Fruit fly (Drosophila melanogaster) whole organism, embryonic: Measurements from ENCODE around the gene Syx18.

Experiments used
- Abd-B ChIP-seq: fragments of 200-800 bp; sonication (Bioruptor generic); optimal IDR thresholded peaks from 2 replicates; lab custom pipeline; 2018; ENCODE audit warnings: missing biosample characterization, mild to moderate bottlenecking, missing genetic modification characterization, moderate library complexity
- Ada2b ChIP-seq: fragments of 200-800 bp; sonication (Bioruptor generic); IDR thresholded peaks from 2 replicates; pipeline ENCODE4 v1.3.6; 2022; ENCODE audit warnings: missing biosample characterization, missing genetic modification characterization
- B-H2 ChIP-seq: fragments of 200-800 bp; sonication (Bioruptor generic); optimal IDR thresholded peaks from 2 replicates; lab custom pipeline; 2018; ENCODE audit warnings: missing biosample characterization, mild to moderate bottlenecking, missing genetic modification characterization
- Blimp-1 ChIP-seq: fragments of 200-800 bp; sonication (Bioruptor generic); optimal IDR thresholded peaks from 3 replicates; lab custom pipeline; 2018; ENCODE audit warnings: missing biosample characterization, missing genetic modification characterization, mild to moderate bottlenecking, moderate library complexity, missing genetic modification reagents
- Bteb2 ChIP-seq: fragments of 200-800 bp; sonication (Bioruptor generic); optimal IDR thresholded peaks from 2 replicates; lab custom pipeline; 2016; ENCODE audit warnings: missing biosample characterization, missing genetic modification characterization
- CG10209 ChIP-seq: fragments of 200-800 bp; sonication (Bioruptor generic); optimal IDR thresholded peaks from 3 replicates; lab custom pipeline; 2017; ENCODE audit warnings: missing biosample characterization, mild to moderate bottlenecking, missing genetic modification characterization, missing genetic modification reagents
- CG10366 ChIP-seq: fragments of 200-800 bp; sonication (Bioruptor generic); IDR thresholded peaks from 2 replicates; pipeline ENCODE4 v1.3.6; 2022; ENCODE audit warnings: missing biosample characterization, missing genetic modification characterization
- CG10979 ChIP-seq: fragments of 200-800 bp; sonication (Bioruptor generic); optimal IDR thresholded peaks from 2 replicates; lab custom pipeline; 2018; ENCODE audit warnings: missing biosample characterization, mild to moderate bottlenecking, missing genetic modification characterization, moderate library complexity
- CG11085 ChIP-seq: fragments of 200-800 bp; sonication (Bioruptor generic); IDR thresholded peaks from 2 replicates; pipeline ENCODE4 v1.3.6; 2022; ENCODE audit warnings: missing biosample characterization, missing genetic modification characterization
- CG11504 ChIP-seq: fragments of 200-800 bp; sonication (Bioruptor generic); optimal IDR thresholded peaks from 3 replicates; lab custom pipeline; 2019; ENCODE audit warnings: missing biosample characterization, mild to moderate bottlenecking, missing genetic modification characterization, moderate library complexity
- CG12391 ChIP-seq: fragments of 200-800 bp; sonication (Bioruptor generic); optimal IDR thresholded peaks from 3 replicates; lab custom pipeline; 2018; ENCODE audit warnings: missing biosample characterization, mild to moderate bottlenecking, missing genetic modification characterization, moderate library complexity
- CG13894 ChIP-seq: fragments of 200-800 bp; sonication (Bioruptor generic); optimal IDR thresholded peaks from 3 replicates; lab custom pipeline; 2018; ENCODE audit warnings: missing biosample characterization, mild to moderate bottlenecking, missing genetic modification characterization, moderate library complexity
- CG14667 ChIP-seq: fragments of 200-800 bp; sonication (Bioruptor generic); IDR thresholded peaks from 2 replicates; pipeline ENCODE4 v1.3.6; 2022; ENCODE audit warnings: missing biosample characterization, missing genetic modification characterization
- CG15696 ChIP-seq: fragments of 200-800 bp; sonication (Bioruptor generic); optimal IDR thresholded peaks from 2 replicates; lab custom pipeline; 2019; ENCODE audit warnings: missing biosample characterization, mild to moderate bottlenecking, missing genetic modification characterization, moderate library complexity
- CG1602 ChIP-seq: fragments of 200-800 bp; sonication (Bioruptor generic); optimal IDR thresholded peaks from 3 replicates; lab custom pipeline; 2016; ENCODE audit warnings: missing biosample characterization, missing genetic modification characterization
- CG1832 ChIP-seq: fragments of 200-800 bp; sonication (Bioruptor generic); optimal IDR thresholded peaks from 2 replicates; lab custom pipeline; 2017; ENCODE audit warnings: missing biosample characterization, mild to moderate bottlenecking, missing genetic modification characterization, inconsistent platforms
- CG30020 ChIP-seq: fragments of 200-800 bp; optimal IDR thresholded peaks from 2 replicates; lab custom pipeline; 2019; ENCODE audit warnings: missing biosample characterization, mild to moderate bottlenecking, missing genetic modification characterization, moderate library complexity
- CG3163 ChIP-seq: fragments of 200-800 bp; sonication (Bioruptor generic); optimal IDR thresholded peaks from 3 replicates; lab custom pipeline; 2016; ENCODE audit warnings: missing biosample characterization, missing genetic modification characterization
- CG4424 ChIP-seq: fragments of 200-800 bp; sonication (Bioruptor generic); optimal IDR thresholded peaks from 3 replicates; lab custom pipeline; 2016; ENCODE audit warnings: missing biosample characterization, missing genetic modification characterization
- CG6689 ChIP-seq: fragments of 200-800 bp; sonication (Bioruptor generic); IDR thresholded peaks from 2 replicates; pipeline ENCODE4 v1.3.6; 2022; ENCODE audit warnings: missing biosample characterization, missing genetic modification characterization
- CG8478 ChIP-seq: fragments of >200 bp; optimal IDR thresholded peaks from 2 replicates; lab custom pipeline; 2018
- CG9727 ChIP-seq: fragments of 200-800 bp; sonication (Bioruptor generic); optimal IDR thresholded peaks from 3 replicates; lab custom pipeline; 2017; ENCODE audit warnings: missing biosample characterization, mild to moderate bottlenecking, missing genetic modification characterization
- D19A ChIP-seq: fragments of 200-800 bp; optimal IDR thresholded peaks from 3 replicates; lab custom pipeline; 2019; ENCODE audit warnings: missing biosample characterization, mild to moderate bottlenecking, missing genetic modification characterization, moderate library complexity
- Doc2 ChIP-seq: fragments of 200-800 bp; sonication (Bioruptor generic); IDR thresholded peaks from 2 replicates; pipeline ENCODE4 v1.3.6; 2022; ENCODE audit warnings: missing biosample characterization, missing genetic modification characterization
- HLH3B ChIP-seq: fragments of 200-800 bp; sonication (Bioruptor generic); IDR thresholded peaks from 2 replicates; pipeline ENCODE4 v1.3.6; 2022; ENCODE audit warnings: missing biosample characterization, missing genetic modification characterization
- Hmx ChIP-seq: fragments of 200-800 bp; sonication (Bioruptor generic); optimal IDR thresholded peaks from 2 replicates; lab custom pipeline; 2016; ENCODE audit warnings: missing biosample characterization, missing genetic modification characterization
- Hr51 ChIP-seq, 2 experiments: fragments of 200-800 bp; sonication (Bioruptor generic); optimal IDR thresholded peaks; 2 replicates in 1 of 2; 3 replicates in 1 of 2; lab custom pipeline; 2016 to 2018; ENCODE audit warnings: missing biosample characterization in 2 of 2, missing genetic modification characterization in 2 of 2, mild to moderate bottlenecking in 1 of 2, moderate library complexity in 1 of 2
- Max ChIP-seq: fragments of 200-800 bp; sonication (Bioruptor generic); optimal IDR thresholded peaks from 2 replicates; lab custom pipeline; 2016; ENCODE audit warnings: missing biosample characterization, mild to moderate bottlenecking, missing genetic modification characterization
- Med ChIP-seq: fragments of 200-800 bp; sonication (Bioruptor generic); peaks from one replicate; lab custom pipeline; 2016; ENCODE audit warnings: missing biosample characterization, missing genetic modification characterization, mild to moderate bottlenecking, inconsistent platforms, moderate library complexity
- Six4 ChIP-seq: fragments of 200-800 bp; sonication (Bioruptor generic); optimal IDR thresholded peaks from 2 replicates; lab custom pipeline; 2016; ENCODE audit warnings: missing biosample characterization, missing genetic modification characterization
- Sox100B ChIP-seq: fragments of 200-800 bp; sonication (Bioruptor generic); optimal IDR thresholded peaks from 3 replicates; lab custom pipeline; 2018; ENCODE audit warnings: missing biosample characterization, mild to moderate bottlenecking, missing genetic modification characterization
- TFAM ChIP-seq: fragments of 200-800 bp; sonication (Bioruptor generic); optimal IDR thresholded peaks from 2 replicates; lab custom pipeline; 2017; ENCODE audit warnings: missing biosample characterization, missing genetic modification characterization, inconsistent platforms
- Vsx1 ChIP-seq: fragments of 200-800 bp; sonication (Bioruptor generic); optimal IDR thresholded peaks from 2 replicates; lab custom pipeline; 2017; ENCODE audit warnings: missing biosample characterization, mild to moderate bottlenecking, missing genetic modification characterization, missing genetic modification reagents
- chinmo ChIP-seq: fragments of 200-800 bp; sonication (Bioruptor generic); IDR thresholded peaks from 4 replicates; pipeline ENCODE4 v1.3.6; 2022; ENCODE audit warnings: missing biosample characterization, missing genetic modification characterization; ENCODE audit not compliant: partially characterized antibody
- ci ChIP-seq: fragments of 200-800 bp; sonication (Bioruptor generic); IDR thresholded peaks from 3 replicates; pipeline ENCODE4 v1.3.6; 2022; ENCODE audit warnings: missing biosample characterization, missing genetic modification characterization
- danr ChIP-seq: fragments of 200-800 bp; sonication (Bioruptor generic); IDR thresholded peaks from 2 replicates; pipeline ENCODE4 v1.3.6; 2022; ENCODE audit warnings: missing biosample characterization, missing genetic modification characterization
- dmrt99B ChIP-seq: fragments of 200-800 bp; sonication (Bioruptor generic); optimal IDR thresholded peaks from 2 replicates; lab custom pipeline; 2018; ENCODE audit warnings: missing biosample characterization, mild to moderate bottlenecking, missing genetic modification characterization, moderate library complexity
- ewg ChIP-seq: fragments of 200-800 bp; sonication (Bioruptor generic); optimal IDR thresholded peaks from 3 replicates; lab custom pipeline; 2017; ENCODE audit warnings: mild to moderate bottlenecking, missing biosample characterization, missing genetic modification reagents, missing genetic modification characterization
- fd96Cb ChIP-seq: fragments of 200-800 bp; sonication (Bioruptor generic); optimal IDR thresholded peaks from 2 replicates; lab custom pipeline; 2018; ENCODE audit warnings: missing biosample characterization, mild to moderate bottlenecking, missing genetic modification characterization, moderate library complexity
- gem ChIP-seq: fragments of 200-800 bp; sonication (Bioruptor generic); optimal IDR thresholded peaks from 2 replicates; lab custom pipeline; 2019; ENCODE audit warnings: missing biosample characterization, mild to moderate bottlenecking, missing genetic modification characterization, moderate library complexity
- gsb-n ChIP-seq: fragments of 200-800 bp; sonication (Bioruptor generic); optimal IDR thresholded peaks from 3 replicates; lab custom pipeline; 2018; ENCODE audit warnings: missing biosample characterization, mild to moderate bottlenecking, missing genetic modification characterization
- ken ChIP-seq: fragments of 200-800 bp; sonication (Bioruptor generic); IDR thresholded peaks from 3 replicates; pipeline ENCODE4 v1.3.6; 2022; ENCODE audit warnings: missing biosample characterization, missing genetic modification characterization
- nau ChIP-seq: fragments of 200-800 bp; sonication (Bioruptor generic); optimal IDR thresholded peaks from 3 replicates; lab custom pipeline; 2017; ENCODE audit warnings: missing biosample characterization, mild to moderate bottlenecking, missing genetic modification characterization, missing genetic modification reagents
- onecut ChIP-seq: fragments of 200-800 bp; sonication (Bioruptor generic); IDR thresholded peaks from 2 replicates; pipeline ENCODE4 v1.3.6; 2022; ENCODE audit warnings: missing biosample characterization, missing genetic modification characterization
- pho ChIP-seq: fragments of 200-800 bp; sonication (Bioruptor generic); optimal IDR thresholded peaks from 2 replicates; lab custom pipeline; 2016; ENCODE audit warnings: missing biosample characterization, missing genetic modification characterization
- psq ChIP-seq: fragments of 200-800 bp; sonication (Bioruptor generic); optimal IDR thresholded peaks from 2 replicates; lab custom pipeline; 2017; ENCODE audit warnings: missing biosample characterization, missing genetic modification characterization
- vvl ChIP-seq: fragments of 200-800 bp; sonication (Bioruptor generic); IDR thresholded peaks from 2 replicates; pipeline ENCODE4 v1.3.6; 2022; ENCODE audit warnings: missing biosample characterization, missing genetic modification characterization
- zfh1 ChIP-seq: fragments of 200-800 bp; sonication (Bioruptor generic); IDR thresholded peaks from 3 replicates; pipeline ENCODE4 v1.3.6; 2022; ENCODE audit warnings: missing biosample characterization, missing genetic modification characterization
- zfh2 ChIP-seq: fragments of 200-800 bp; sonication (Bioruptor generic); optimal IDR thresholded peaks from 2 replicates; lab custom pipeline; 2016; ENCODE audit warnings: missing biosample characterization, missing genetic modification characterization

The Syx18 gene

DNA sequence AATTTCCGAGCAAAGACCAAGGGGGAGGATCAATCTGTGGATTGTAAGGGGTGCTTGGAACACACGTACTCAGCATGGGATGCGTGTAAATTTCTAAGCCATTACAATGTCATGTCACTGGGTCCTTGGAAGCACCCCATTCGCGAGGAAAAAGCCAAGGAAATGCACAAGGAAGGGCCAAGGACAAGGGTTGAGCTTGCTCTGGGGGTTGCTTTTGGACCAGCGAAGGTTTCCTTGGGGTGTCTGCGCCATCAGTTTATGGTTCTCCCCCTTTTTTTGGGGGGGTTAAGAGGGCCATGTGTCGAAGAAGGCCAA, 44.4 kb downstream of the Syx18 start (continued):
- TF ChIP-seq Max (GFP tag; lab: Kevin White, UChicago): no peak
- no peak for TF ChIP-seq CG9727 (GFP tag; lab: Kevin White, UChicago)
- no peak for TF ChIP-seq CG14667
- 0 out of 4 replicates have a peak, but pooled peaks have one; percentile 57 for TF ChIP-seq chinmo (GFP tag; lab: Robert Waterston, UW)
- TF ChIP-seq TFAM (GFP tag; lab: Kevin White, UChicago): no peak
- no peak for TF ChIP-seq Doc2 (GFP tag; lab: Robert Waterston, UW)
- no peak for TF ChIP-seq CG6689 (GFP tag; lab: Robert Waterston, UW)
- TF ChIP-seq psq: no peak
- no peak for TF ChIP-seq ken
- no peak for TF ChIP-seq B-H2 (GFP tag; lab: Kevin White, UChicago)
- TF ChIP-seq CG13894: peak; percentile 6
- TF ChIP-seq vvl (GFP tag; lab: Robert Waterston, UW): 0 out of 2 replicates have a peak, but pooled peaks have one; percentile 26
- TF ChIP-seq CG10366: no peak
- no peak for TF ChIP-seq zfh2 (GFP tag; lab: Kevin White, UChicago)
- TF ChIP-seq ci: no peak
- TF ChIP-seq zfh1 (GFP tag; lab: Robert Waterston, UW): no peak
- TF ChIP-seq danr (GFP tag; lab: Robert Waterston, UW): no peak
- TF ChIP-seq CG10209 (GFP tag; lab: Kevin White, UChicago): no peak
- peak; percentile 40 for TF ChIP-seq Med

- TF ChIP-seq CG15696 (tag; lab: Kevin White, UChicago) (peak; percentile 27), CG1832 (GFP tag; lab: Kevin White, UChicago) (no peak), HLH3B (0 out of 2 replicates have a peak, but pooled peaks have one; percentile 21), Hr51 (GFP tag; optimal IDR thresholded peaks at IDR 0.05; lab: Kevin White, UChicago) (peak in 1 of 2 experiments; percentile 19), pho (no peak), CG4424 (peak; percentile 49), dmrt99B (tag; lab: Kevin White, UChicago) (peak; percentile 56), nau (GFP tag; lab: Kevin White, UChicago) (peak; percentile 21), D19A (tag; lab: Kevin White, UChicago) (peak; percentile 23), CG11085 (GFP tag; lab: Robert Waterston, UW) (no peak), Sox100B (GFP tag; lab: Kevin White, UChicago) (peak; percentile 67), Hmx (peak; percentile 2), fd96Cb (tag; lab: Kevin White, UChicago) (peak; percentile 43), CG10979 (tag; lab: Kevin White, UChicago) (peak; percentile 65), CG3163 (GFP tag; lab: Kevin White, UChicago) (no peak), ewg (peak; percentile 9), CG30020 (tag; lab: Kevin White, UChicago) (no peak), TFAM (GFP tag; lab: Kevin White, UChicago) (no peak), Ada2b (GFP tag; lab: Robert Waterston, UW) (0 out of 2 replicates have a peak, but pooled peaks have one; percentile 10), CG8478 (lab: Kevin White, UChicago) (no peak), onecut (no peak), Abd-B (GFP tag; lab: Kevin White, UChicago) (peak; percentile 18), Vsx1 (GFP tag; lab: Kevin White, UChicago) (peak; percentile 5), Blimp-1 (peak; percentile 55), Six4 (peak; percentile 22), Bteb2 (GFP tag; lab: Kevin White, UChicago) (peak; percentile 14), CG12391 (tag; lab: Kevin White, UChicago) (peak; percentile 32), CG11504 (tag; lab: Kevin White, UChicago) (peak; percentile 60), gsb-n (tag; lab: Kevin White, UChicago) (peak; percentile 24), gem (tag; lab: Kevin White, UChicago) (peak; percentile 64), CG1602 (GFP tag; lab: Kevin White, UChicago) (peak; percentile 29)
Measured at dm6 chr3R:24580067-24580962, 45.0 kb downstream of the Syx18 start.
